Fruit fly (Drosophila melanogaster) S2 (cell line): Measurements from ENCODE around the gene ND-B17.

Experiments used
- CG8478 ChIP-seq: fragments of >200 bp; optimal IDR thresholded peaks from 2 replicates; lab custom pipeline; 2018
- CTCF ChIP-seq, 2 experiments: fragments of >200 bp; optimal IDR thresholded peaks; 2 replicates each; lab custom pipeline; 2018

- TF ChIP-seq CG8478 (lab: Kevin White, UChicago) (no peak), CTCF (optimal IDR thresholded peaks at IDR 0.05; lab: Kevin White, UChicago) (no peak)
Observed at dm6 chr2L:15751259-15751555, 329 bp upstream of the ND-B17 start.
